Worm (Caenorhabditis elegans): ENCODE data around the gene Y54G2A.18.

DNA sequence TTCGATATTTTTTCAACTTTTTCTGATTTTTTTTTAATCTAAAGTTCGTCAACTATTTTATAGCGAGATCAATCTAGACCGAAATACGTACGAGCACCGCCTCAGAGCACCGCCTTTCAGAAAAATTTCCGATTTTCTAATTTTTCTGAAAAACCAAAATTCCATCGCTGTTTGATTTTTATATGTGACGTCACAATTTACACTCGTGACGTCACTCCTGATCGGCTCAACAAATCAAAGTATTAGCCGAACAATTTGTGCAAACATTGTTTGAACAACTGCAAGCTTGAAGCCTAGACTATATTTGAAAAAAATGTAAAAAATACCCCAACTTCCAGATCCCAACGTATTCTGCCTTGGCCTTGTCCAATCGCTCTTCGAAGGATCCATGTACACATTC, 42.9 kb upstream of the Y54G2A.18 start:
- TF ChIP-seq egl-27 (tag; optimal IDR thresholded peaks at IDR 0.05) (no peak), nhr-12 (tag; optimal IDR thresholded peaks at IDR 0.05) (no peak), ztf-11 (tag; optimal IDR thresholded peaks at IDR 0.05) (no peak), ZK546.5 (tag; optimal IDR thresholded peaks at IDR 0.05) (no peak), lsy-2 (tag; optimal IDR thresholded peaks at IDR 0.05) (no peak)

All from whole organism, L2 larva.